Fruit fly (Drosophila melanogaster) whole organism, embryonic: Measurements from ENCODE around the gene Cep97.

Source experiments
- BEAF-32 ChIP-seq: fragments of 200-800 bp; sonication (Bioruptor generic); optimal IDR thresholded peaks from 3 replicates; lab custom pipeline; 2017; ENCODE audit warnings: missing biosample characterization, missing genetic modification characterization, mild to moderate bottlenecking, moderate library complexity, missing genetic modification reagents
- BtbVII ChIP-seq: fragments of 200-800 bp; sonication (Bioruptor generic); optimal IDR thresholded peaks from 3 replicates; lab custom pipeline; 2017; ENCODE audit warnings: missing biosample characterization, mild to moderate bottlenecking, missing genetic modification characterization
- CG10366 ChIP-seq: fragments of 200-800 bp; sonication (Bioruptor generic); IDR thresholded peaks from 2 replicates; pipeline ENCODE4 v1.3.6; 2022; ENCODE audit warnings: missing biosample characterization, missing genetic modification characterization
- CG11504 ChIP-seq: fragments of 200-800 bp; sonication (Bioruptor generic); optimal IDR thresholded peaks from 3 replicates; lab custom pipeline; 2019; ENCODE audit warnings: missing biosample characterization, mild to moderate bottlenecking, missing genetic modification characterization, moderate library complexity
- CG13123 ChIP-seq: fragments of 200-800 bp; sonication (Bioruptor generic); optimal IDR thresholded peaks from 2 replicates; lab custom pipeline; 2016; ENCODE audit warnings: missing biosample characterization, missing genetic modification characterization
- CG13624 ChIP-seq: fragments of 200-800 bp; sonication (Bioruptor generic); optimal IDR thresholded peaks from 2 replicates; lab custom pipeline; 2016; ENCODE audit warnings: missing biosample characterization, missing genetic modification characterization
- CG14441 ChIP-seq: fragments of 200-800 bp; sonication (Bioruptor generic); IDR thresholded peaks from 2 replicates; pipeline ENCODE4 v1.3.6; 2022; ENCODE audit warnings: missing biosample characterization, missing genetic modification characterization
- CG14965 ChIP-seq: fragments of 200-800 bp; sonication (Bioruptor generic); optimal IDR thresholded peaks from 2 replicates; lab custom pipeline; 2016; ENCODE audit warnings: missing biosample characterization, missing genetic modification characterization, borderline replicate concordance
- CG15479 ChIP-seq: fragments of 200-800 bp; sonication (Bioruptor generic); optimal IDR thresholded peaks from 3 replicates; lab custom pipeline; 2019; ENCODE audit warnings: missing biosample characterization, mild to moderate bottlenecking, missing genetic modification characterization, moderate library complexity
- CG18599 ChIP-seq: fragments of 200-800 bp; sonication (Bioruptor generic); optimal IDR thresholded peaks from 3 replicates; lab custom pipeline; 2017; ENCODE audit warnings: missing biosample characterization, missing genetic modification characterization, mild to moderate bottlenecking, moderate library complexity, missing genetic modification reagents
- CG2120 ChIP-seq: fragments of 200-800 bp; sonication (Bioruptor generic); optimal IDR thresholded peaks from 3 replicates; lab custom pipeline; 2016; ENCODE audit warnings: missing biosample characterization, missing genetic modification characterization
- CG31224 ChIP-seq: fragments of 200-800 bp; sonication (Bioruptor generic); IDR thresholded peaks from 2 replicates; pipeline ENCODE4 v1.3.6; 2022; ENCODE audit warnings: missing biosample characterization, missing genetic modification characterization
- CG43689 ChIP-seq: fragments of 200-800 bp; sonication (Bioruptor generic); IDR thresholded peaks from 2 replicates; pipeline ENCODE4 v1.3.6; 2022; ENCODE audit warnings: missing biosample characterization, missing genetic modification characterization
- CG4820 ChIP-seq: fragments of 200-800 bp; sonication (Bioruptor generic); optimal IDR thresholded peaks from 3 replicates; lab custom pipeline; 2016; ENCODE audit warnings: missing biosample characterization, missing genetic modification characterization
- CG6683 ChIP-seq: fragments of 200-800 bp; sonication (Bioruptor generic); optimal IDR thresholded peaks from 2 replicates; lab custom pipeline; 2017; ENCODE audit warnings: missing biosample characterization, mild to moderate bottlenecking, missing genetic modification characterization, missing genetic modification reagents
- CG6854 ChIP-seq: fragments of 200-800 bp; sonication (Bioruptor generic); optimal IDR thresholded peaks from 3 replicates; lab custom pipeline; 2017; ENCODE audit warnings: missing biosample characterization, mild to moderate bottlenecking, missing genetic modification characterization
- CG7745 ChIP-seq: fragments of 200-800 bp; sonication (Bioruptor generic); optimal IDR thresholded peaks from 2 replicates; lab custom pipeline; 2018; ENCODE audit warnings: missing biosample characterization, mild to moderate bottlenecking, missing genetic modification characterization, moderate library complexity
- CG8290 ChIP-seq, 3 experiments: fragments of 200-800 bp; sonication (Bioruptor generic); optimal IDR thresholded peaks; 2 replicates each; lab custom pipeline; 2016 to 2019; ENCODE audit warnings: missing biosample characterization in 3 of 3, missing genetic modification characterization in 3 of 3, mild to moderate bottlenecking in 2 of 3, moderate library complexity in 1 of 3
- CG8944 ChIP-seq: fragments of 200-800 bp; sonication (Bioruptor generic); optimal IDR thresholded peaks from 3 replicates; lab custom pipeline; 2016; ENCODE audit warnings: missing biosample characterization, missing genetic modification characterization
- Camta ChIP-seq: fragments of 200-800 bp; sonication (Bioruptor generic); optimal IDR thresholded peaks from 2 replicates; lab custom pipeline; 2016; ENCODE audit warnings: missing biosample characterization, missing genetic modification characterization
- Dbx ChIP-seq: fragments of 200-800 bp; sonication (Bioruptor generic); IDR thresholded peaks from 3 replicates; pipeline ENCODE4 v1.3.6; 2022; ENCODE audit warnings: missing biosample characterization, missing genetic modification characterization
- Dip3 ChIP-seq: fragments of 200-800 bp; sonication (Bioruptor generic); optimal IDR thresholded peaks from 3 replicates; lab custom pipeline; 2016; ENCODE audit warnings: missing biosample characterization, missing genetic modification characterization
- Drgx ChIP-seq: fragments of 200-800 bp; sonication (Bioruptor generic); IDR thresholded peaks from 2 replicates; pipeline ENCODE4 v1.3.6; 2022; ENCODE audit warnings: missing biosample characterization, missing genetic modification characterization
- Gsc ChIP-seq: fragments of 200-800 bp; sonication (Bioruptor generic); IDR thresholded peaks from 2 replicates; pipeline ENCODE4 v1.3.6; 2022; ENCODE audit warnings: missing biosample characterization, missing genetic modification characterization
- Hand ChIP-seq: fragments of 200-800 bp; sonication (Bioruptor generic); optimal IDR thresholded peaks from 2 replicates; lab custom pipeline; 2017; ENCODE audit warnings: mild to moderate bottlenecking, missing biosample characterization, missing genetic modification reagents, missing genetic modification characterization
- HmgZ ChIP-seq: fragments of 200-800 bp; sonication (Bioruptor generic); optimal IDR thresholded peaks from 2 replicates; lab custom pipeline; 2018; ENCODE audit warnings: missing biosample characterization, mild to moderate bottlenecking, missing genetic modification characterization
- Max ChIP-seq: fragments of 200-800 bp; sonication (Bioruptor generic); optimal IDR thresholded peaks from 2 replicates; lab custom pipeline; 2016; ENCODE audit warnings: missing biosample characterization, mild to moderate bottlenecking, missing genetic modification characterization
- NfI ChIP-seq: fragments of 200-800 bp; sonication (Bioruptor generic); optimal IDR thresholded peaks from 3 replicates; lab custom pipeline; 2018; ENCODE audit warnings: missing biosample characterization, mild to moderate bottlenecking, missing genetic modification characterization, moderate library complexity
- Poxn ChIP-seq: fragments of 200-800 bp; sonication (Bioruptor generic); IDR thresholded peaks from 2 replicates; pipeline ENCODE4 v1.3.6; 2022; ENCODE audit warnings: missing biosample characterization, missing genetic modification characterization
- Sry-β ChIP-seq: fragments of 200-800 bp; sonication (Bioruptor generic); optimal IDR thresholded peaks from 2 replicates; lab custom pipeline; 2018; ENCODE audit warnings: missing biosample characterization, mild to moderate bottlenecking, missing genetic modification characterization, moderate library complexity
- Trl ChIP-seq, 3 experiments: fragments of >200 bp in 2 of 3; fragments of 200-800 bp in 1 of 3; sonication (Bioruptor generic) in 1 of 3; optimal IDR thresholded peaks; 2 replicates in 1 of 3; 3 replicates in 2 of 3; lab custom pipeline; 2016 to 2017; ENCODE audit warnings: missing biosample characterization in 1 of 3, missing genetic modification characterization in 1 of 3
- bigmax ChIP-seq: fragments of 200-800 bp; sonication (Bioruptor generic); optimal IDR thresholded peaks from 2 replicates; lab custom pipeline; 2018; ENCODE audit warnings: missing biosample characterization, mild to moderate bottlenecking, missing genetic modification characterization
- chinmo ChIP-seq: fragments of 200-800 bp; sonication (Bioruptor generic); IDR thresholded peaks from 4 replicates; pipeline ENCODE4 v1.3.6; 2022; ENCODE audit warnings: missing biosample characterization, missing genetic modification characterization; ENCODE audit not compliant: partially characterized antibody
- ci ChIP-seq: fragments of 200-800 bp; sonication (Bioruptor generic); IDR thresholded peaks from 3 replicates; pipeline ENCODE4 v1.3.6; 2022; ENCODE audit warnings: missing biosample characterization, missing genetic modification characterization
- da ChIP-seq: fragments of 200-800 bp; sonication (Bioruptor generic); optimal IDR thresholded peaks from 2 replicates; lab custom pipeline; 2016; ENCODE audit warnings: missing biosample characterization, missing genetic modification characterization
- dmrt11E ChIP-seq: fragments of 200-800 bp; sonication (Bioruptor generic); optimal IDR thresholded peaks from 3 replicates; lab custom pipeline; 2018; ENCODE audit warnings: missing biosample characterization, mild to moderate bottlenecking, missing genetic modification characterization, moderate library complexity
- emc ChIP-seq: fragments of 200-800 bp; sonication (Bioruptor generic); optimal IDR thresholded peaks from 2 replicates; lab custom pipeline; 2016; ENCODE audit warnings: missing biosample characterization, missing genetic modification characterization
- gfzf ChIP-seq: fragments of 200-800 bp; sonication (Bioruptor generic); optimal IDR thresholded peaks from 2 replicates; lab custom pipeline; 2016; ENCODE audit warnings: missing biosample characterization, mild to moderate bottlenecking, missing genetic modification characterization, moderate library complexity
- grau ChIP-seq: fragments of 200-800 bp; optimal IDR thresholded peaks from 3 replicates; lab custom pipeline; 2019; ENCODE audit warnings: missing biosample characterization, mild to moderate bottlenecking, missing genetic modification characterization, moderate library complexity
- her ChIP-seq: fragments of 200-800 bp; sonication (Bioruptor generic); optimal IDR thresholded peaks from 2 replicates; lab custom pipeline; 2016; ENCODE audit warnings: missing biosample characterization, missing genetic modification characterization
- nau ChIP-seq: fragments of 200-800 bp; sonication (Bioruptor generic); optimal IDR thresholded peaks from 3 replicates; lab custom pipeline; 2017; ENCODE audit warnings: missing biosample characterization, mild to moderate bottlenecking, missing genetic modification characterization, missing genetic modification reagents
- nom ChIP-seq: fragments of 200-800 bp; sonication (Bioruptor generic); optimal IDR thresholded peaks from 2 replicates; lab custom pipeline; 2017; ENCODE audit warnings: missing biosample characterization, missing genetic modification characterization, mild to moderate bottlenecking, moderate library complexity, missing genetic modification reagents
- pb ChIP-seq: fragments of 200-800 bp; sonication (Bioruptor generic); optimal IDR thresholded peaks from 3 replicates; lab custom pipeline; 2016; ENCODE audit warnings: missing biosample characterization, missing genetic modification characterization
- salm ChIP-seq: fragments of 200-800 bp; sonication (Bioruptor generic); optimal IDR thresholded peaks from 2 replicates; lab custom pipeline; 2018; ENCODE audit warnings: missing biosample characterization, mild to moderate bottlenecking, missing genetic modification characterization
- seq ChIP-seq: fragments of 200-800 bp; sonication (Bioruptor generic); IDR thresholded peaks from 2 replicates; pipeline ENCODE4 v1.3.6; 2022; ENCODE audit warnings: missing biosample characterization, missing genetic modification characterization
- slbo ChIP-seq: fragments of 200-800 bp; sonication (Bioruptor generic); IDR thresholded peaks from 2 replicates; pipeline ENCODE4 v1.3.6; 2022; ENCODE audit warnings: missing biosample characterization, missing genetic modification characterization
- slou ChIP-seq: fragments of 200-800 bp; sonication (Bioruptor generic); optimal IDR thresholded peaks from 3 replicates; lab custom pipeline; 2016; ENCODE audit warnings: missing biosample characterization, missing genetic modification characterization
- sob ChIP-seq: fragments of 200-800 bp; sonication (Bioruptor generic); IDR thresholded peaks from 2 replicates; pipeline ENCODE4 v1.3.6; 2022; ENCODE audit warnings: missing biosample characterization, missing genetic modification characterization
- ssp ChIP-seq: fragments of 200-800 bp; sonication (Bioruptor generic); IDR thresholded peaks from 2 replicates; pipeline ENCODE4 v1.3.6; 2022; ENCODE audit warnings: missing biosample characterization, missing genetic modification characterization
- tap ChIP-seq: fragments of 200-800 bp; optimal IDR thresholded peaks from 3 replicates; lab custom pipeline; 2019; ENCODE audit warnings: missing biosample characterization, mild to moderate bottlenecking, missing genetic modification characterization, moderate library complexity
- tin ChIP-seq: fragments of 200-800 bp; sonication (Bioruptor generic); optimal IDR thresholded peaks from 3 replicates; lab custom pipeline; 2016; ENCODE audit warnings: missing biosample characterization, missing genetic modification characterization

The Cep97 gene

DNA sequence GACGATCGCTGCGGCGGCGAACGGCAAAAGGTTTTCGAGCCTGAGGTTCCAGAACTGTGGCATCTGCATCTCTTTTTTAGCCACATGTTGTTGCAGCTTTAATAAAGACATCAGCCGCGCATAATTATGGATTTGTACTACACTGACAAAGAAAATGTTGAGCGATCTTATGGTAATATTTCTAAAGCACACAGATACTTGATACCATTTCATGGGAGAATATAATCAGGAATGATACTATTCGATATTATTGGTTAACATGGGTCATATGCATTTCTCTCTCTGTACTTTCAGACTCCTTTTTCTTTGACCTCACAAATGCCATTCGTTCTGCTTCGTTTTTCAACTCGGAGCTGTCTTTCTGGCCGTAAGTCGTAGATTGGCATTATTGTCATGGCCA, 15.4 kb upstream of the Cep97 start (continued):
- TF ChIP-seq Gsc (GFP tag; lab: Robert Waterston, UW) (no peak), seq (GFP tag; lab: Robert Waterston, UW) (no peak), pb (GFP tag; lab: Kevin White, UChicago) (no peak), nau (GFP tag; lab: Kevin White, UChicago) (no peak), her (GFP tag; lab: Kevin White, UChicago) (no peak), CG43689 (GFP tag; lab: Robert Waterston, UW) (no peak), tap (tag; lab: Kevin White, UChicago) (peak; percentile 1), CG18599 (GFP tag; lab: Kevin White, UChicago) (no peak), CG13123 (GFP tag; lab: Kevin White, UChicago) (peak; percentile 14), sob (no peak), CG14965 (GFP tag; lab: Kevin White, UChicago) (no peak), CG14441 (no peak), CG11504 (tag; lab: Kevin White, UChicago) (peak; percentile 46), tin (GFP tag; lab: Kevin White, UChicago) (peak; percentile 63), Dip3 (no peak), bigmax (GFP tag; lab: Kevin White, UChicago) (no peak), CG8290 (GFP tag; optimal IDR thresholded peaks at IDR 0.05; lab: Kevin White, UChicago) (no peak), CG8290 (tag; optimal IDR thresholded peaks at IDR 0.05; lab: Kevin White, UChicago) (peak in 1 of 2 experiments; percentile 28), CG15479 (GFP tag; lab: Kevin White, UChicago) (no peak), Poxn (GFP tag; lab: Robert Waterston, UW) (no peak), CG10366 (GFP tag; lab: Robert Waterston, UW) (no peak), Sry-β (GFP tag; lab: Kevin White, UChicago) (no peak), CG8944 (GFP tag; lab: Kevin White, UChicago) (no peak), nom (GFP tag; lab: Kevin White, UChicago) (no peak), Camta (GFP tag; lab: Kevin White, UChicago) (peak; percentile 43), NfI (GFP tag; lab: Kevin White, UChicago) (peak; percentile 0), CG6683 (GFP tag; lab: Kevin White, UChicago) (no peak), slou (GFP tag; lab: Kevin White, UChicago) (no peak), CG6854 (GFP tag; lab: Kevin White, UChicago) (no peak), dmrt11E (tag; lab: Kevin White, UChicago) (peak; percentile 82), CG13624 (GFP tag; lab: Kevin White, UChicago) (no peak), emc (GFP tag; lab: Kevin White, UChicago) (no peak), grau (tag; lab: Kevin White, UChicago) (peak; percentile 44), HmgZ (tag; lab: Kevin White, UChicago) (no peak), Trl (optimal IDR thresholded peaks at IDR 0.05; lab: Kevin White, UChicago) (no peak), Trl (GFP tag; optimal IDR thresholded peaks at IDR 0.05; lab: Kevin White, UChicago) (no peak), slbo (GFP tag; lab: Robert Waterston, UW) (no peak), salm (tag; lab: Kevin White, UChicago) (peak; percentile 7), gfzf (no peak), Drgx (GFP tag; lab: Robert Waterston, UW) (no peak), Max (GFP tag; lab: Kevin White, UChicago) (no peak), ssp (GFP tag; lab: Robert Waterston, UW) (0 out of 2 replicates have a peak, but pooled peaks have one; percentile 20), da (GFP tag; lab: Kevin White, UChicago) (no peak), chinmo (GFP tag; lab: Robert Waterston, UW) (no peak), BtbVII (GFP tag; lab: Kevin White, UChicago) (no peak), CG31224 (GFP tag; lab: Robert Waterston, UW) (no peak), CG2120 (GFP tag; lab: Kevin White, UChicago) (no peak), ci (peak; percentile 63; the same call in 1 of the 3 replicates), Hand (GFP tag; lab: Kevin White, UChicago) (no peak), CG4820 (GFP tag; lab: Kevin White, UChicago) (peak; percentile 60), Dbx (GFP tag; lab: Robert Waterston, UW) (no peak), CG7745 (tag; lab: Kevin White, UChicago) (no peak), BEAF-32 (GFP tag; lab: Kevin White, UChicago) (no peak)
